Worm (Caenorhabditis elegans): Measurements from ENCODE around the gene cor-1.

Gene cor-1

DNA sequence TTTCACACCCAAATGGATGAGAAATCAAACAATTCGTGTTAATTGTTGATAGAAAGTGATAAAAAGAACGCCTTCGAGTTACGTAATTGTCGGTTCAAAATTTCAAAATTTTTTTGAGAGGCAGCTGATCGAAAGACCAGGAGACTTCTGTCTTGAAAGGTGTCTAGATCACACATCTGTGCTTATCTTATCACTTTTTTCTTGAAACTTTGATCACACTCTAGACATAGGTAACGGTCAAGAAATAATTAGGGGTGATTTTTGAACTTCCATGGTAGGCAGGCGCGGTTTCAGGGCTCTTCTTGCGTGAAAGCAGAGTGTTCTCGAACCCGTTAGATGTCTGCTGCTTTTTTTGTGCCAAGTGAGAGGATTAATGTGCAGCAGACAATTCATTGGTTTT lies 44.5 kb downstream of the cor-1 start:
- TF ChIP-seq hlh-30 (tag; optimal IDR thresholded peaks at IDR 0.05; ENCODE audit: insufficient read depth): peak; percentile 25
- TF ChIP-seq lim-7 (GFP tag; IDR thresholded peaks at IDR 0.05): 0 out of 2 replicates have a peak, but pooled peaks have one; percentile 42
- TF ChIP-seq dmd-6 (GFP tag; IDR thresholded peaks at IDR 0.05): peak; percentile 35
- no peak for TF ChIP-seq nhr-10 (tag; optimal IDR thresholded peaks at IDR 0.05)

DNA sequence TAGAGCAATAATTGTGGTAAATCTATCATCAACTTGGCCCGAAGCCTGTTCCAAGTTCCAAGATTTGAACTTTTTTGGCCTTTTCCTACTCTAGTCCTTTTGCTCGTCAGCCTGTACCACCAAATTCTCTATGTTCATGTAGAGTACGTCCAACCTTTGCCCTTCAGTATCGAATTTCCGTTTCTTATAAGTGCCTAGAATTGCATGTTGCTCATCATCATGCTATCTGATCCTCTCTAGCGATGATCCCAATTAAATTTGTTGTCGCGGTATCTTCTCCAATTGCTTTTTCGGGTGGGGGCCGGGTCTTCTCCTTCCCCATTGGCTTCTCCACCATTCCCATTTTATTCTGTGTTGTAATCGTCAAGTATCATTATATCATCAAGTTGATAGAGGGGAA lies 45.0 kb downstream of the cor-1 start:
- no peak for TF ChIP-seq hlh-30 (tag; optimal IDR thresholded peaks at IDR 0.05; ENCODE audit: insufficient read depth)
- no peak for TF ChIP-seq daf-16 (GFP tag; optimal IDR thresholded peaks at IDR 0.05)
- no peak for TF ChIP-seq daf-16 (tag; optimal IDR thresholded peaks at IDR 0.05)
- no peak for TF ChIP-seq ces-1 (GFP tag; optimal IDR thresholded peaks at IDR 0.05)
- TF ChIP-seq lir-3 (tag; optimal IDR thresholded peaks at IDR 0.05): no peak
- TF ChIP-seq unc-62 (GFP tag; optimal IDR thresholded peaks at IDR 0.05 in 1 of 2): peak in 1 of 2 experiments; percentile 94
- no peak for TF ChIP-seq unc-62 (tag; optimal IDR thresholded peaks at IDR 0.05)

DNA sequence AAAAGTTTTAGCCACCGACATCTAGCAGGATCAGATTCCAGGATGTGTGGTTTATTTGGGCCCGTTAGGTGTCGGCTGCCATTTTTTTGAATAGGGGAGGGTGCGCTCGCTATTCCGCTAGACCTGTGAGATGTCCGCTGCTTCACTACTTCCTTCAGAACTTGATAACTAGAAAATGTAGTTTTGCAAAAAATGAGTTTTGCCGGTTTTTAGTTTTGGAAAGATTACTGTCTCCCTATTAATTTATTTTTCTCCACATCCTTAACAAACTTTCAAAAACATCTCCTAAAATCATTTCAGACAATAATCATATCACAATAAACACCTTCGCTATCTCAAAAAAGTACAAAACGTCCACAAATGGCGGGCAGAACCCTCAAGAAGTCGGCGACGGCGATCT lies 45.9 kb downstream of the cor-1 start, which contains the start of gene vglu-2:
Gene vglu-2 (plus strand): TSS at position 301 of the 400 bp plus-strand sequence.
- no peak for TF ChIP-seq mep-1 (tag; optimal IDR thresholded peaks at IDR 0.05)
- no peak for TF ChIP-seq arid-1 (GFP tag; conservative IDR thresholded peaks at IDR 0.05)
- TF ChIP-seq spr-3 (GFP tag; optimal IDR thresholded peaks at IDR 0.05): no peak
- no peak for TF ChIP-seq gei-8 (GFP tag; optimal IDR thresholded peaks at IDR 0.05)
- no peak for TF ChIP-seq tra-1 (GFP tag; IDR thresholded peaks at IDR 0.05)
- TF ChIP-seq dmd-9 (GFP tag; IDR thresholded peaks at IDR 0.05): no peak
- TF ChIP-seq R02D3.7 (tag; optimal IDR thresholded peaks at IDR 0.05): no peak
- TF ChIP-seq unc-39 (tag; optimal IDR thresholded peaks at IDR 0.05): no peak
- no peak for TF ChIP-seq lir-3 (tag; optimal IDR thresholded peaks at IDR 0.05)
- TF ChIP-seq lin-15B (tag; optimal IDR thresholded peaks at IDR 0.05): no peak
- TF ChIP-seq mdl-1 (tag; optimal IDR thresholded peaks at IDR 0.05): no peak

DNA sequence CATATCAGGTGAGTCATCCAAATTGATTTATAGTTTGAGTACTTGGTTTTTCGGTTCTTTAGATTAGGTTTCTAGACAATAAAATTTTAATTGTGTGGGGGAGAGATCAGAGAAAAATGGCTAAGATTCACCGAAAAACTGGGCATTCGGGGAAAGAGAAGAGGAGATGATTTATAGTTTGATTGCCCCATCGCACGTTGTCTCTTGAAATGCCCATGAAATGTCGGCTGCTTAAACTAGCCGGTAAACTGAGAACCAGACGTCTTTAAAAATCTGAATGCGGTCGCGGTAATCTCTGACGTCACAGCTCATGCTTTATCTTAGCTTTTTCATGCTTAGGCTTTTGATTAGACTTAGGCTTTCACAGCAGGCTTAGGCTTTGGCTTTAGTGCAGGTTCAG lies 48.0 kb downstream of the cor-1 start:
- TF ChIP-seq ces-1 (GFP tag; optimal IDR thresholded peaks at IDR 0.05): no peak
- TF ChIP-seq unc-62 (GFP tag; optimal IDR thresholded peaks at IDR 0.05 in 1 of 2): peak in 1 of 2 experiments; percentile 72
- TF ChIP-seq unc-62 (tag; optimal IDR thresholded peaks at IDR 0.05): no peak
- no peak for TF ChIP-seq ama-1 (optimal IDR thresholded peaks at IDR 0.05)
- no peak for TF ChIP-seq nhr-111 (GFP tag; optimal IDR thresholded peaks at IDR 0.05)
- TF ChIP-seq mdt-29 (GFP tag; IDR thresholded peaks at IDR 0.05): no peak
- TF ChIP-seq ceh-20 (GFP tag; IDR thresholded peaks at IDR 0.05): 0 out of 2 replicates have a peak, but pooled peaks have one; percentile 12
- no peak for TF ChIP-seq nhr-77 (tag; optimal IDR thresholded peaks at IDR 0.05)
- no peak for TF ChIP-seq mdl-1 (tag; optimal IDR thresholded peaks at IDR 0.05)
- no peak for TF ChIP-seq arid-1 (GFP tag; conservative IDR thresholded peaks at IDR 0.05)
- TF ChIP-seq php-3 (GFP tag; IDR thresholded peaks at IDR 0.05): peak; percentile 23; the same call in 1 of the 2 replicates

DNA sequence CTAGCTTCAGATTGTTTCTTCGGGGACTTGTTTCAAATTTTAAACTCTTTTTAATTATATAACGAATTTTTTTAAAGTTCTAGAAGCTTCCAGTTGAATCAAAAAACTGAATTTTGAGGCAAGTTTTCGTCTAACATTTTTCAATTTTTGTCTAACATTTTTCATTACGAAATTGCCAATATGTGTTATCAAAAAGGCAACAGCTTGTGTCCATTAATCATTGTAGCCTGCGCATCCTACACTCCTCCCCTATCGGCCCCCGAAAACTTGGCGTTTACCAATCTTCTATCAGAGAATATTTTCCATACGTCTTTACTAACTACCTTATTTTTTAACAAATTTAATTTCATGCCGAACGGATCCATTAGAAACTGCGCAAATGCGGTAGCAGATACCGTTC lies 51.2 kb downstream of the cor-1 start, which contains the start of gene vglu-3:
Gene vglu-3 (plus strand): TSS at position 301 of the 400 bp plus-strand sequence.
- TF ChIP-seq lin-29 (GFP tag; IDR thresholded peaks at IDR 0.05): no peak
- peak in 1 of 2 experiments; percentile 72 for TF ChIP-seq unc-62 (GFP tag; optimal IDR thresholded peaks at IDR 0.05 in 1 of 2)
- no peak for TF ChIP-seq unc-62 (tag; optimal IDR thresholded peaks at IDR 0.05)
